Worm (Caenorhabditis elegans) whole organism, L1 larva: Measurements from ENCODE around the gene H40L08.3.

Experiments
- C16A3.4 ChIP-seq: fragments of 150-350 bp; optimal IDR thresholded peaks from 2 replicates; lab custom pipeline; 2014; ENCODE audit warnings: missing biosample characterization, missing genetic modification characterization
- alr-1 ChIP-seq: fragments of 200-800 bp; sonication (Bioruptor generic); optimal IDR thresholded peaks from 2 replicates; lab custom pipeline; 2018; ENCODE audit warnings: borderline replicate concordance, mild to moderate bottlenecking, missing genetic modification characterization, missing compliant biosample characterization
- ama-1 ChIP-seq: fragments of 150-350 bp; optimal IDR thresholded peaks from 2 replicates; lab custom pipeline; 2014
- ceh-82 ChIP-seq, 3 experiments: fragments of 150-350 bp in 1 of 3; sonication (generic microtip) in 2 of 3; optimal IDR thresholded peaks; 2 replicates each; lab custom pipeline; 2014 to 2017; ENCODE audit warnings: missing biosample characterization in 3 of 3, missing genetic modification characterization in 3 of 3
- ces-1 ChIP-seq: fragments of 150-350 bp; optimal IDR thresholded peaks from 2 replicates; lab custom pipeline; 2014; ENCODE audit warnings: missing biosample characterization, missing genetic modification reagents, missing genetic modification characterization
- lin-35 ChIP-seq, 2 experiments: fragments of 150-350 bp; optimal IDR thresholded peaks; 2 replicates each; lab custom pipeline; 2014; ENCODE audit warnings: missing biosample characterization in 2 of 2, missing genetic modification characterization in 2 of 2, missing genetic modification reagents in 2 of 2
- lin-39 ChIP-seq: fragments of 150-350 bp; optimal IDR thresholded peaks from 2 replicates; lab custom pipeline; 2014; ENCODE audit warnings: missing biosample characterization, missing genetic modification reagents, missing genetic modification characterization
- nhr-11 ChIP-seq: fragments of 150-350 bp; optimal IDR thresholded peaks from 2 replicates; lab custom pipeline; 2014; ENCODE audit warnings: missing biosample characterization, missing genetic modification characterization
- nhr-28 ChIP-seq: fragments of 150-350 bp; optimal IDR thresholded peaks from 2 replicates; lab custom pipeline; 2014; ENCODE audit warnings: missing biosample characterization, missing genetic modification characterization
- nhr-76 ChIP-seq: sonication (generic microtip); optimal IDR thresholded peaks from 2 replicates; lab custom pipeline; 2017; ENCODE audit warnings: missing biosample characterization, missing genetic modification characterization
- nhr-77 ChIP-seq: fragments of 150-350 bp; optimal IDR thresholded peaks from 2 replicates; lab custom pipeline; 2014; ENCODE audit warnings: missing biosample characterization, missing genetic modification characterization
- pag-3 ChIP-seq: sonication (generic microtip); optimal IDR thresholded peaks from 2 replicates; lab custom pipeline; 2017; ENCODE audit warnings: missing genetic modification characterization, mild to moderate bottlenecking, missing compliant biosample characterization, antibody characterized with exemption, borderline replicate concordance; ENCODE audit not compliant: insufficient read depth
- snpc-4 ChIP-seq: fragments of 150-350 bp; optimal IDR thresholded peaks from 2 replicates; lab custom pipeline; 2014; ENCODE audit warnings: missing biosample characterization, missing genetic modification characterization

- TF ChIP-seq ama-1 (lab: Kevin White, UChicago) (no peak), nhr-28 (tag; lab: Kevin White, UChicago) (no peak), nhr-76 (tag; lab: Kevin White, UChicago) (no peak), ceh-82 (tag; optimal IDR thresholded peaks at IDR 0.05; lab: Kevin White, UChicago) (no peak), C16A3.4 (tag; lab: Kevin White, UChicago) (no peak), lin-35 (GFP tag; optimal IDR thresholded peaks at IDR 0.05; lab: Kevin White, UChicago) (no peak), alr-1 (tag; lab: Kevin White, UChicago) (no peak), nhr-11 (tag; lab: Kevin White, UChicago) (no peak), lin-39 (tag; lab: Kevin White, UChicago) (no peak), ces-1 (GFP tag; lab: Kevin White, UChicago) (no peak), snpc-4 (tag; lab: Kevin White, UChicago) (no peak), nhr-77 (tag; lab: Kevin White, UChicago) (no peak), pag-3 (tag; lab: Kevin White, UChicago) (no peak)
Observed at ce11 chrX:15041340-15041739, 34.6 kb downstream of the H40L08.3 start.
